Worm (Caenorhabditis elegans) whole organism, midembryonic: ENCODE data around the gene rec-8.

ENCODE experiments used
- flt-1 ChIP-seq: fragments of 200-800 bp; sonication (Bioruptor generic); IDR thresholded peaks from 2 replicates; pipeline ENCODE4 v1.3.6; 2022; ENCODE audit warnings: missing genetic modification characterization, missing compliant biosample characterization
- klf-2 ChIP-seq: fragments of 200-800 bp; sonication (Bioruptor generic); conservative IDR thresholded peaks from 2 replicates; pipeline ENCODE4 v1.3.6; 2022; ENCODE audit warnings: missing genetic modification reagents, missing genetic modification characterization, missing compliant biosample characterization
- tab-1 ChIP-seq: fragments of 200-800 bp; sonication (Bioruptor generic); IDR thresholded peaks from 2 replicates; pipeline ENCODE4 v1.3.6; 2022; ENCODE audit warnings: missing genetic modification characterization, missing compliant biosample characterization
- ztf-23 ChIP-seq: fragments of 200-800 bp; sonication (Bioruptor generic); IDR thresholded peaks from 2 replicates; pipeline ENCODE4 v1.3.6; 2022; ENCODE audit warnings: missing genetic modification reagents, missing genetic modification characterization, missing compliant biosample characterization

DNA sequence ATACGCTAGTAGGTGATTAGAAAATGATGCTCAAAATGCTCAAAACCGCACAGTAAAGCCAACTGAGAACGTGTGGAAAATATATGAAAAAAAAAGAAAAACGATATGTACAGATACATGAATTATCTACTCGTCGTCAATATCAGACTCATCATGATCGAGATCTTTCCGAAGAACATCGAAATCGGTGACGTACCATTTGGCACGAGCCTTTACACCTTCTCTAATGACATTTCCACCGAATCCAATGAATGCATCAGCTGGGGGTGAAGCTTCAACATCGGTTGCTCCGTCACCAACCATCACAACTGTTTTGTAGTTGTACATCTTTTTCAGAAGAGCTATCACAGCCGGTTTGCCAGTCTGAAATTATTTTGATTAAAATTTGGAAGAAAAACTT, 36.2 kb upstream of the rec-8 start:
- no peak for TF ChIP-seq klf-2 (GFP tag; lab: Robert Waterston, UW)
- TF ChIP-seq ztf-23 = no peak
- no peak for TF ChIP-seq tab-1 (GFP tag; lab: Robert Waterston, UW)
- no peak for TF ChIP-seq flt-1
